Fruit fly (Drosophila melanogaster) whole organism, larva: ENCODE results near the gene Atg13.

ENCODE experiments used
- noc ChIP-seq: fragments of 200-800 bp; sonication (Bioruptor generic); optimal IDR thresholded peaks from 3 replicates; lab custom pipeline; 2019; ENCODE audit warnings: missing biosample characterization, mild to moderate bottlenecking, missing genetic modification characterization, moderate library complexity

Gene Atg13

dm6 chr3R:8349449-8350115 lies at the start of gene Atg13:
Gene Atg13, plus strand, starts transcription at chr3R:8349815.
- no peak for TF ChIP-seq noc (tag; lab: Kevin White, UChicago)

DNA sequence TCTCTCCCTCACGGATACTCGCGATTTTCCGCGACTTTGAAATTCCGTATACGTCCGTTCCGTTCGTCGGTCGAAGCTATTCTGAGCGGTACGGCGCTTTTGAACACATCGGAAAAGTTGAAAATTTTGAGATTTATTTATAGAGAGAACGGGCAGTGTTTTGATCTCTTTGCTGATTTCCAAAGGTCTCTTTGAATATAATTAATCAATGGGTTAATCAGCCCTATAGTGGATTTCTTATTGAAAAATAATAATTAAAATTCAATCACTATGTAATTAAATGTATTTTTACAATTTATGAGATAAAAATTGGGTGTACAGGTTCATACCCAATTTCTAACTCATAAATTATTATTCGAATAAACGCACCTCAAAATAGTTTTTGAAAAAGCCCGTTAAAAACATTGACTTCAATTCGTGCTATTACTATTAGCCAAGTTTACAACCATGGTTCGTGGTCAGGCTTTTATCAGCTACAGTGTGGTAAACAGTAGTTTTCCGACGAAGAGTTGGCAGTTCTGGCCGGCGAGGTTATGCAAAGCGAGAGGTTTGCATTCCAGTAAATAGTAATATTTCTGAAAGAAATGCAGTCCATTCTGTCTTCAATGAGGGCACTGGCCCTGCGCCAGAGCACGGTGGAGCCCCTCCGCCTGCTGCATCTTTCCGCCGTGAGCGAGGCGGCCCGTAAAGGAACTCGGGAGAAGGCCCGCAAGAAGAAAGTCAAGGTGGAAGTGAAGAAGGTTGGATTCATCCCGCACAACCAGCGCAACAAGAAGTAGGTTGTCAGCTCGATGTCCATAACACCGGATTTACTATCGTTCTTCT lies 48.5 kb upstream of the Atg13 start, which contains the start of the genes CG9626 and mRpL1:
Gene CG9626 (minus strand): TSS at position 51 of the 825 bp plus-strand sequence.
Gene mRpL1 (plus strand): TSS at position 513 of the 825 bp plus-strand sequence.
- TF ChIP-seq noc (tag; lab: Kevin White, UChicago): no peak

DNA sequence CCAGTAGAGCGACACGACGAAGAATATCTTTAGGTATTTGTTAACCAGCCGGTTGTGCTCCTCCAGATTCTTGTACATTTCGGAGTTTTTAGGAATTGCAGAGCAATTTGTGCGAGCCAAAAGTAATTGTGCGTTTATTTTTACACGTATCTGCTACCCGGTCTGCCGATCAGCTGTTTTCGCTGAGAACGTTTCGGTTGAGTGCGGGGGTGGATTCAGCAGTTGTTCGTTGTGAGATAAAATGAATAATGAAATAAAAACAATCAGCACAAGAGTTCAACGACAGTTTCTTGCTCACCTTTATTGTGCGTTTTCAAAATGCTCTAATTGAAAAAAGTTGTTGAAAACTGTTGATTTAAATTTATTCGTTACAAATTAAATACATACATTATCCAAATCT lies 45.8 kb upstream of the Atg13 start, which contains the start of gene nac:
Gene nac (minus strand): TSS at position 176 of the 400 bp plus-strand sequence.
- no peak for TF ChIP-seq noc (tag; lab: Kevin White, UChicago)

dm6 chr3R:8305110-8305509 lies 44.5 kb upstream of the Atg13 start, which contains the start of gene Sgt1:
Gene Sgt1, minus strand, starts transcription at chr3R:8305274.
- TF ChIP-seq noc (tag; lab: Kevin White, UChicago): no peak

DNA sequence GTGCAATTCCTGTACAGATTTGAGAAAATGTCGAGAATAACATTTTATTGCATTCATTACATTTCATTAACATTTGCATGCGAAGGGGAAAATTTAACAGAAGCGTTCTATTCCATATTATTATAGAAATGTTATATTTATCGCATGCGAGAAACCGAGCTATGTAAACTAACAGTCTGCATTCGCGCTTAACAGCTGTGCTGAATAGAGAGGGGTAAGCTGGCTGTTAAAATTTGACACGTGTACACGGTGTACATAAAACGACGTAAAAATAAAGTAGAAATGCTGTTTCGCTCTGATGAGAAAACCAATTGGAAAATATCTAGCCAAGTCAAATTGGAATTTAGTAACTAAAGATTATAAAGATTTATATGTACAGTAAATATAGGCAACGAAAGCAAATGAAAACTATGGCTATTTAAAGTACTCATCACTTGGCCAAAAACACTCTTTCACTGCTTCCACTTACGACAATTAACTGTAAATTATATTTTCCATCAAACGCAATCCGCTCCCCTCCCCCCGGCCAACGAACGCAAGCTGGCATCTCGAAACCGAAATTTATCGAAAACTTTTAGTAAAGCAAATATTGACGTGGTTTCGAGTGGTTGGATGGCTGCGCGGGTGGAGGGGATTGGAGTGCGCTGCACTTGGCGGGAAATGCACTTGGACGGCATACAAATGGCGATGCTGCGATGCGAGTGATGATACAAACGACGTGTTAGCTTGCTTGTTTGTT lies 43.3 kb upstream of the Atg13 start:
- TF ChIP-seq noc (tag; lab: Kevin White, UChicago): no peak

- TF ChIP-seq noc (tag; lab: Kevin White, UChicago): no peak
Observed at dm6 chr3R:8306927-8307261, 42.7 kb upstream of the Atg13 start.

- TF ChIP-seq noc (tag; lab: Kevin White, UChicago): no peak
Observed at dm6 chr3R:8307283-8307682, 42.3 kb upstream of the Atg13 start.

DNA sequence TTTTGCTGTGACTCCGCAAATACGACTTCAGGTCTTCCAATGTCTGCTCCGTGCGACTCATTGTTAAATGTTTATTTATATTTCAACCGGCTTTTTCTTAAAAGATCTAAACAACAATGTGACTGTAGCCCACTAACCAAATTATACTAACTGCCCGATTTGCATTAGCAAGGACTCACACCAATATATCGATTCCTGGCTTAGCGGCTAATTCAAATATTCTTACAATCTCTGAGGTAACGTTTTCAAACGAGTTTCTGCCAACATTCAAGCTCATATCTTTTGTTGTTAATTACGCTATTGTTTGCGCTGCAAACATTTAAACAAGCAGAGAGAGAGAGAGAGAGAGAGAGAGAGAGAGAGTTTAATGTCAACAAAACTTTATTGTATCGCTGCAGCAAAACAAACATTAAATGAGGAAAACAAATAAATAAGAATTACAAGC lies 41.1 kb upstream of the Atg13 start, which contains the start of gene tex:
Gene tex (minus strand): TSS at position 131 of the 445 bp plus-strand sequence.
- no peak for TF ChIP-seq noc (tag; lab: Kevin White, UChicago)

DNA sequence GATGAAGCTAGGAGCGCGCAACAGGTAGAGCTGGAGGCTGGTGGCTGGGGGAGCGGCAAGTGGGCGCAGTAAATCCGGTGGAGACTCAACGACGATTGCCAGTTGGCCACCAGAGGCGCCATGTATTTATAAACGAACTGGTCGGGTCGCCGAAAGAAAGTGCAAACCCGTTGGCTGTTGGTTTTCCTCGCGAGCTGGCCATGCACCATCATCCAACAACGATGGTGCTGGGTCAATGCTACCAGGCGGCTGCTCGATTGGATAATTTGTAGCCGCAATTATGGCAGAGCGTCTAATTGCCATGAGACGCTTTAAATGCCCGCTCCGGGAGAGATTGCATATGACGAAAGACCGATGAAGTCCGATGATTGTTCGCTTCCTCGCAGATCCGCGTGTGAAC lies 38.9 kb upstream of the Atg13 start, which contains the start of gene CG11693:
Gene CG11693 (minus strand): TSS at position 101 of the 400 bp plus-strand sequence.
- no peak for TF ChIP-seq noc (tag; lab: Kevin White, UChicago)

DNA sequence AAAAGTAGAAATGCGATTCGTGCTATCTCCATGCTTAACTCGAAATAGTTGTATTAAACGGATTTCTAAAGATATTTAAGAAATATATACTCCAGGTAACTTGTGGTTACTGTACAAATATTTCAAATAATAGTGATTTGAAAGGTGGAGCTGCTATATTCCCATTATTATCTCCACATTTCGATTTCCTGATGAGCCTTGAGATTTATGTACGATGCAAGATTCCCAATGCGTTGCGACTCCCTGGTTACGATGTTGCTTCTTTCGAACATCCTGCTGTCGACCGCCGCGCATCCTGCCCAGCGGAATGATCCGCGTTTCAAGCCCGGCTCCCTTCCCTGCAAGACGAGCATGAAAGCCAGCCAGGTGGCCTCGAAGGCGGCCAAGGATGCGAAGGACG lies 37.6 kb upstream of the Atg13 start, which contains the start of the genes CG11694 and CG11698:
Gene CG11694 (minus strand): TSS at position 101 of the 400 bp plus-strand sequence.
Gene CG11698 (plus strand): TSS at position 152 of the 400 bp plus-strand sequence.
- no peak for TF ChIP-seq noc (tag; lab: Kevin White, UChicago)

dm6 chr3R:8313038-8313437 lies 36.6 kb upstream of the Atg13 start, which contains the start of gene CG7483:
Gene CG7483, plus strand, starts transcription at chr3R:8313208.
- TF ChIP-seq noc (tag; lab: Kevin White, UChicago): no peak

DNA sequence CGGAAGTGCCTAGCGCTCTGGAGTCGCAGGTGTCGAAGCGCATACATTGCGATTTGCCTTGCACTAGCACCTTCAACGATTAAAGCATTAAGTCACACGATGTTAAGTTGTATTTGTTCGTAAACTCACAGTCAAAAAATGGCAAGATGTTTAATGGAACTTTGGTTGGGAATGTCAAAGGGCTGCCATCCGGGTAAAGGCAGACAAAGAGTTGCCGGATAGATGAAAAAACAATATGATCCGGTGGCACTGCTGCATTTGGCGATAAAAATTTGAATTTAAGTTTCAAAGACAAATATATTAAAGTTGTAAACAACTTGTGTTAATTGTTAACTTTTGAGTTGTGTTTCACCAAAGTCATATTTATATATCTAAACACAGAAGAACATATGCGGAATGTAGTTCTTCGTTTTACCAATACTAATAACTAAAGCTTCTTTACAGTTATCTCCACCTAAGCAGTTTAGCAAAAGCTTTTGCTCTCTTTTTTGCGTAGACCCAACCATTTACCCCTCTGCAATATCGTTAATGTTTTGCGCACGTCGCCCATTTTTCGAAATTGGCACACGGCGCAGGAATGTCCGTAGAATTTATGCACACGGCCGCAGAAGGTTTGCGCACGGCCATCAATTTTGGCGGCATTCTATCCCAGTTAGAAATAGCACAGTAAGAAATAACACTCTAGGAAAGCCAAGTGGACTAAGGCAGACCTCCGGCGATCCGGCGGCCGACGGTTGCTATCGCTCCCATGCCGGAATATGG lies 33.1 kb upstream of the Atg13 start, which contains the start of gene Coq2:
Gene Coq2 (minus strand): TSS at position 200 of the 762 bp plus-strand sequence.
- TF ChIP-seq noc (tag; lab: Kevin White, UChicago): no peak

DNA sequence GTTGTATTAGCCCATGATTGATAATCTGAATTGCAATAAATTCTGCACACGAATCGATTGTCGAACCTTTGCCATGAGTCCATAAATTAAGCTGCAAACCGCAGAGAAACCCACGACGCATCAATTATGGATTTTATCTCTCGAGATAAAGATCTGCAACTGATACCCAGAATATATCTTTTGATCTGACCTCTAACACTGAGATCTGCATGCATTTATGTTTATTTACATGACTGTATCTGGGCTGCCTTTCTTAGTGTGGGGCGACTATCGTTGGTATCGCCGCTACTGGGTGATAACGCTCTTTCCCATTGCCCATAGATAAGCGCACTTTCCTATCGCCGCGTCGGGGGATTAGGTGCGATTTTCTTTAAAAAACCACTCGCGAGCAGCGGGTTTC lies 32.4 kb upstream of the Atg13 start, which contains the start of gene Ctr1B:
Gene Ctr1B (plus strand): TSS at position 398 of the 400 bp plus-strand sequence.
- peak; percentile 44 for TF ChIP-seq noc (tag; lab: Kevin White, UChicago)

dm6 chr3R:8317709-8318335 lies 31.8 kb upstream of the Atg13 start:
- no peak for TF ChIP-seq noc (tag; lab: Kevin White, UChicago)
